Fruit fly (Drosophila melanogaster) whole organism, embryonic: ENCODE data around the gene CG12379.

ENCODE experiments used
- BEAF-32 ChIP-seq: fragments of 200-800 bp; sonication (Bioruptor generic); optimal IDR thresholded peaks from 3 replicates; lab custom pipeline; 2017; ENCODE audit warnings: missing biosample characterization, missing genetic modification characterization, mild to moderate bottlenecking, moderate library complexity, missing genetic modification reagents
- CG10979 ChIP-seq: fragments of 200-800 bp; sonication (Bioruptor generic); optimal IDR thresholded peaks from 2 replicates; lab custom pipeline; 2018; ENCODE audit warnings: missing biosample characterization, mild to moderate bottlenecking, missing genetic modification characterization, moderate library complexity
- CG11085 ChIP-seq: fragments of 200-800 bp; sonication (Bioruptor generic); IDR thresholded peaks from 2 replicates; pipeline ENCODE4 v1.3.6; 2022; ENCODE audit warnings: missing biosample characterization, missing genetic modification characterization
- CG12659 ChIP-seq: fragments of 200-800 bp; sonication (Bioruptor generic); optimal IDR thresholded peaks from 3 replicates; lab custom pipeline; 2017; ENCODE audit warnings: mild to moderate bottlenecking, missing biosample characterization, missing genetic modification reagents, missing genetic modification characterization
- CG13287 ChIP-seq: fragments of 200-800 bp; sonication (Bioruptor generic); IDR thresholded peaks from 2 replicates; pipeline ENCODE4 v1.3.6; 2022; ENCODE audit warnings: missing biosample characterization, missing genetic modification characterization; ENCODE audit not compliant: partially characterized antibody
- CG14014 ChIP-seq: fragments of 200-800 bp; sonication (Bioruptor generic); IDR thresholded peaks from 2 replicates; pipeline ENCODE4 v1.3.6; 2022; ENCODE audit warnings: missing biosample characterization, missing genetic modification characterization
- CG15269 ChIP-seq: fragments of 200-800 bp; sonication (Bioruptor generic); optimal IDR thresholded peaks from 2 replicates; lab custom pipeline; 2018; ENCODE audit warnings: missing biosample characterization, mild to moderate bottlenecking, missing genetic modification characterization, moderate library complexity
- CG1647 ChIP-seq: fragments of 200-800 bp; sonication (Bioruptor generic); optimal IDR thresholded peaks from 3 replicates; lab custom pipeline; 2016; ENCODE audit warnings: missing biosample characterization, missing genetic modification characterization
- CG18619 ChIP-seq: fragments of 200-800 bp; sonication (Bioruptor generic); optimal IDR thresholded peaks from 3 replicates; lab custom pipeline; 2017; ENCODE audit warnings: missing biosample characterization, mild to moderate bottlenecking, missing genetic modification characterization
- CG2129 ChIP-seq: fragments of 200-800 bp; sonication (Bioruptor generic); IDR thresholded peaks from 2 replicates; pipeline ENCODE4 v1.3.6; 2022; ENCODE audit warnings: missing biosample characterization, missing genetic modification characterization; ENCODE audit not compliant: partially characterized antibody
- CG30431 ChIP-seq: fragments of 200-800 bp; sonication (Bioruptor generic); optimal IDR thresholded peaks from 2 replicates; lab custom pipeline; 2017; ENCODE audit warnings: missing biosample characterization, missing genetic modification characterization
- CG32772 ChIP-seq: fragments of 200-800 bp; sonication (Bioruptor generic); IDR thresholded peaks from 2 replicates; pipeline ENCODE4 v1.3.6; 2022; ENCODE audit warnings: missing biosample characterization, missing genetic modification characterization
- CG34224 ChIP-seq: fragments of 200-800 bp; sonication (Bioruptor generic); IDR thresholded peaks from 3 replicates; pipeline ENCODE4 v1.3.6; 2022; ENCODE audit warnings: missing biosample characterization, missing genetic modification characterization; ENCODE audit not compliant: partially characterized antibody
- CG3847 ChIP-seq: fragments of 200-800 bp; sonication (Bioruptor generic); IDR thresholded peaks from 2 replicates; pipeline ENCODE4 v1.3.6; 2022; ENCODE audit warnings: missing biosample characterization, missing genetic modification characterization
- CG4404 ChIP-seq: fragments of 200-800 bp; sonication (Bioruptor generic); IDR thresholded peaks from 2 replicates; pipeline ENCODE4 v1.3.6; 2022; ENCODE audit warnings: missing biosample characterization, missing genetic modification characterization
- CG4820 ChIP-seq: fragments of 200-800 bp; sonication (Bioruptor generic); optimal IDR thresholded peaks from 3 replicates; lab custom pipeline; 2016; ENCODE audit warnings: missing biosample characterization, missing genetic modification characterization
- CG5953 ChIP-seq: fragments of 200-800 bp; sonication (Bioruptor generic); IDR thresholded peaks from 2 replicates; pipeline ENCODE4 v1.3.6; 2022; ENCODE audit warnings: missing biosample characterization, missing genetic modification characterization
- CG6683 ChIP-seq: fragments of 200-800 bp; sonication (Bioruptor generic); optimal IDR thresholded peaks from 2 replicates; lab custom pipeline; 2017; ENCODE audit warnings: missing biosample characterization, mild to moderate bottlenecking, missing genetic modification characterization, missing genetic modification reagents
- CG6791 ChIP-seq: fragments of 200-800 bp; sonication (Bioruptor generic); IDR thresholded peaks from 3 replicates; pipeline ENCODE4 v1.3.6; 2022; ENCODE audit warnings: missing biosample characterization, missing genetic modification characterization; ENCODE audit not compliant: partially characterized antibody
- CG7357 ChIP-seq: fragments of 200-800 bp; sonication (Bioruptor generic); IDR thresholded peaks from 3 replicates; pipeline ENCODE4 v1.3.6; 2022; ENCODE audit warnings: missing biosample characterization, missing genetic modification characterization
- CG8944 ChIP-seq: fragments of 200-800 bp; sonication (Bioruptor generic); optimal IDR thresholded peaks from 3 replicates; lab custom pipeline; 2016; ENCODE audit warnings: missing biosample characterization, missing genetic modification characterization
- Camta ChIP-seq: fragments of 200-800 bp; sonication (Bioruptor generic); optimal IDR thresholded peaks from 2 replicates; lab custom pipeline; 2016; ENCODE audit warnings: missing biosample characterization, missing genetic modification characterization
- Dek ChIP-seq: fragments of 200-800 bp; sonication (Bioruptor generic); optimal IDR thresholded peaks from 3 replicates; lab custom pipeline; 2019; ENCODE audit warnings: missing biosample characterization, mild to moderate bottlenecking, missing genetic modification characterization, moderate library complexity
- E2f1 ChIP-seq: fragments of 200-800 bp; sonication (Bioruptor generic); IDR thresholded peaks from 2 replicates; pipeline ENCODE4 v1.3.6; 2022; ENCODE audit warnings: missing biosample characterization, missing genetic modification characterization
- GATAe ChIP-seq: fragments of 200-800 bp; sonication (Bioruptor generic); conservative IDR thresholded peaks from 2 replicates; pipeline ENCODE4 v1.3.6; 2022; ENCODE audit warnings: missing biosample characterization, missing genetic modification characterization
- H15 ChIP-seq: fragments of 200-800 bp; sonication (Bioruptor generic); IDR thresholded peaks from 3 replicates; pipeline ENCODE4 v1.3.6; 2022; ENCODE audit warnings: missing biosample characterization, missing genetic modification characterization
- Lim3 ChIP-seq: fragments of 200-800 bp; sonication (Bioruptor generic); IDR thresholded peaks from 2 replicates; pipeline ENCODE4 v1.3.6; 2022; ENCODE audit warnings: missing biosample characterization, missing genetic modification characterization
- Mad ChIP-seq: fragments of 200-800 bp; sonication (Bioruptor generic); optimal IDR thresholded peaks from 2 replicates; lab custom pipeline; 2016; ENCODE audit warnings: missing biosample characterization, missing genetic modification characterization
- Max ChIP-seq: fragments of 200-800 bp; sonication (Bioruptor generic); optimal IDR thresholded peaks from 2 replicates; lab custom pipeline; 2016; ENCODE audit warnings: missing biosample characterization, mild to moderate bottlenecking, missing genetic modification characterization
- Ravus ChIP-seq: fragments of 200-800 bp; sonication (Bioruptor generic); IDR thresholded peaks from 2 replicates; pipeline ENCODE4 v1.3.6; 2022; ENCODE audit warnings: missing biosample characterization, missing genetic modification characterization
- Scr ChIP-seq: fragments of 200-800 bp; sonication (Bioruptor generic); IDR thresholded peaks from 2 replicates; pipeline ENCODE4 v1.3.6; 2022; ENCODE audit warnings: missing biosample characterization, missing genetic modification characterization; ENCODE audit not compliant: partially characterized antibody
- Xrp1 ChIP-seq: fragments of 200-800 bp; sonication (Bioruptor generic); IDR thresholded peaks from 2 replicates; pipeline ENCODE4 v1.3.6; 2022; ENCODE audit warnings: missing biosample characterization, missing genetic modification characterization
- amos ChIP-seq: fragments of 200-800 bp; sonication (Bioruptor generic); IDR thresholded peaks from 2 replicates; pipeline ENCODE4 v1.3.6; 2022; ENCODE audit warnings: missing biosample characterization, missing genetic modification characterization; ENCODE audit not compliant: partially characterized antibody
- ap ChIP-seq: fragments of 200-800 bp; sonication (Bioruptor generic); IDR thresholded peaks from 2 replicates; pipeline ENCODE4 v1.3.6; 2022; ENCODE audit warnings: missing biosample characterization, missing genetic modification characterization
- az2 ChIP-seq: fragments of 200-800 bp; sonication (Bioruptor generic); optimal IDR thresholded peaks from 3 replicates; lab custom pipeline; 2016; ENCODE audit warnings: missing biosample characterization, missing genetic modification characterization
- crc ChIP-seq: fragments of 200-800 bp; sonication (Bioruptor generic); optimal IDR thresholded peaks from 2 replicates; lab custom pipeline; 2016; ENCODE audit warnings: missing biosample characterization, missing genetic modification characterization
- esg ChIP-seq: fragments of 200-800 bp; sonication (Bioruptor generic); conservative IDR thresholded peaks from 2 replicates; pipeline ENCODE4 v1.3.6; 2022; ENCODE audit warnings: missing biosample characterization, missing genetic modification characterization
- fd96Cb ChIP-seq: fragments of 200-800 bp; sonication (Bioruptor generic); optimal IDR thresholded peaks from 2 replicates; lab custom pipeline; 2018; ENCODE audit warnings: missing biosample characterization, mild to moderate bottlenecking, missing genetic modification characterization, moderate library complexity
- kay ChIP-seq: fragments of 200-800 bp; sonication (Bioruptor generic); optimal IDR thresholded peaks from 2 replicates; lab custom pipeline; 2016; ENCODE audit warnings: missing biosample characterization, missing genetic modification characterization
- klu ChIP-seq: fragments of 200-800 bp; sonication (Bioruptor generic); IDR thresholded peaks from 2 replicates; pipeline ENCODE4 v1.3.6; 2022; ENCODE audit warnings: missing biosample characterization, missing genetic modification characterization
- nau ChIP-seq: fragments of 200-800 bp; sonication (Bioruptor generic); optimal IDR thresholded peaks from 3 replicates; lab custom pipeline; 2017; ENCODE audit warnings: missing biosample characterization, mild to moderate bottlenecking, missing genetic modification characterization, missing genetic modification reagents
- pfk ChIP-seq: fragments of 200-800 bp; sonication (Bioruptor generic); optimal IDR thresholded peaks from 2 replicates; lab custom pipeline; 2018; ENCODE audit warnings: missing biosample characterization, mild to moderate bottlenecking, missing genetic modification characterization, moderate library complexity
- repo ChIP-seq: fragments of 200-800 bp; sonication (Bioruptor generic); optimal IDR thresholded peaks from 2 replicates; lab custom pipeline; 2016; ENCODE audit warnings: missing biosample characterization, missing genetic modification characterization
- ro ChIP-seq: fragments of 200-800 bp; sonication (Bioruptor generic); IDR thresholded peaks from 2 replicates; pipeline ENCODE4 v1.3.6; 2022; ENCODE audit warnings: missing biosample characterization, missing genetic modification characterization
- schlank ChIP-seq: fragments of 200-800 bp; sonication (Bioruptor generic); optimal IDR thresholded peaks from 2 replicates; lab custom pipeline; 2018; ENCODE audit warnings: missing biosample characterization, mild to moderate bottlenecking, missing genetic modification characterization
- sens ChIP-seq: fragments of 200-800 bp; sonication (Bioruptor generic); peaks from one replicate; lab custom pipeline; 2016; ENCODE audit warnings: missing biosample characterization, missing genetic modification characterization
- sr ChIP-seq: fragments of 200-800 bp; sonication (Bioruptor generic); IDR thresholded peaks from 3 replicates; pipeline ENCODE4 v1.3.6; 2022; ENCODE audit warnings: missing biosample characterization, missing genetic modification characterization
- stc ChIP-seq: fragments of 200-800 bp; sonication (Bioruptor generic); IDR thresholded peaks from 2 replicates; pipeline ENCODE4 v1.3.6; 2022; ENCODE audit warnings: missing biosample characterization, missing genetic modification characterization
- tio ChIP-seq: fragments of 200-800 bp; sonication (Bioruptor generic); optimal IDR thresholded peaks from 2 replicates; lab custom pipeline; 2017; ENCODE audit warnings: missing biosample characterization, missing genetic modification characterization, inconsistent platforms
- toy ChIP-seq: fragments of 200-800 bp; sonication (Bioruptor generic); IDR thresholded peaks from 2 replicates; pipeline ENCODE4 v1.3.6; 2022; ENCODE audit warnings: missing biosample characterization, missing genetic modification characterization
- wor ChIP-seq: fragments of 200-800 bp; sonication (Bioruptor generic); IDR thresholded peaks from 2 replicates; pipeline ENCODE4 v1.3.6; 2022; ENCODE audit warnings: missing biosample characterization, missing genetic modification characterization

CG12379 gene

DNA sequence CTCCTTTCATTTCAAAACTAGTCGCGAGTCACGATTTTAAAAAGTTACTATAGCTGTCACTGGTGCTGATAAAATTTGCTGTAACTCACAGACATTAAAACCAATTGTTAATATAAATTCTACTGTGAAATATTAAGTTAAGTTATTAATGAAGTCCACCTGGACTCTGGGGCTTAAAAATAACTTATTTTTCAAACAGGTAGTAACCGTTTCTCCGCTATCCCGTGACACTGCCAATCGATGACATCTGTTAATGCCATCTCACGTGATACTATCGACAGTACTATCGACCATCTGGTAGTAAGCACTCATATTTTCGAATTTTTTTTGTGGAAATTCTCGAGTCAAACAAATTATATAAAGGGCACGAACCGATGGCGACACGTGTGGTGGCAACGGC, at the start of gene CG12379, which contains the start of gene MagR:
CG12379 (minus strand) TSS at position 2 of the 400 bp plus-strand sequence.
MagR (plus strand) TSS at position 276 of the 400 bp plus-strand sequence.
- no peak for TF ChIP-seq CG4820 (GFP tag; lab: Kevin White, UChicago)
- TF ChIP-seq CG34224 (GFP tag; lab: Robert Waterston, UW), result peak; percentile 71
- TF ChIP-seq CG2129 (GFP tag; lab: Robert Waterston, UW), result peak; percentile 48
- TF ChIP-seq BEAF-32 (GFP tag; lab: Kevin White, UChicago), result peak; percentile 91
- no peak for TF ChIP-seq CG15269 (tag; lab: Kevin White, UChicago)
- peak; percentile 31 for TF ChIP-seq az2 (GFP tag; lab: Kevin White, UChicago)
- TF ChIP-seq CG30431 (GFP tag; lab: Kevin White, UChicago), result no peak
- peak; percentile 55; the same call in 1 of the 2 replicates for TF ChIP-seq CG4404
- peak; percentile 35 for TF ChIP-seq crc (GFP tag; lab: Kevin White, UChicago)
- TF ChIP-seq CG18619 (GFP tag; lab: Kevin White, UChicago), result peak; percentile 29
- peak; percentile 83 for TF ChIP-seq Scr (GFP tag; lab: Robert Waterston, UW)
- TF ChIP-seq Lim3, result no peak
- no peak for TF ChIP-seq tio (GFP tag; lab: Kevin White, UChicago)
- TF ChIP-seq ap (GFP tag; lab: Robert Waterston, UW), result no peak
- peak; percentile 53; the same call in 1 of the 2 replicates for TF ChIP-seq CG32772
- no peak for TF ChIP-seq Dek (tag; lab: Kevin White, UChicago)
- peak; percentile 55 for TF ChIP-seq Camta
- TF ChIP-seq stc (GFP tag; lab: Robert Waterston, UW), result no peak
- TF ChIP-seq CG13287, result peak; percentile 78
- no peak for TF ChIP-seq wor (GFP tag; lab: Robert Waterston, UW)
- TF ChIP-seq esg (GFP tag; lab: Robert Waterston, UW), result peak; percentile 51; the same call in 1 of the 2 replicates
- TF ChIP-seq CG6683 (GFP tag; lab: Kevin White, UChicago), result no peak
- peak; percentile 71 for TF ChIP-seq CG3847 (GFP tag; lab: Robert Waterston, UW)
- TF ChIP-seq ro, result 0 out of 2 replicates have a peak, but pooled peaks have one; percentile 14
- peak; percentile 30 for TF ChIP-seq CG10979 (tag; lab: Kevin White, UChicago)
- no peak for TF ChIP-seq Ravus (GFP tag; lab: Robert Waterston, UW)
- TF ChIP-seq schlank, result peak; percentile 29
- peak; percentile 32; the same call in 1 of the 2 replicates for TF ChIP-seq E2f1 (GFP tag; lab: Robert Waterston, UW)
- TF ChIP-seq sens (GFP tag; lab: Kevin White, UChicago), result peak; percentile 93
- no peak for TF ChIP-seq CG5953
- TF ChIP-seq Mad, result peak; percentile 30
- TF ChIP-seq pfk (GFP tag; lab: Kevin White, UChicago), result no peak
- peak; percentile 67; the same call in 2 of the 3 replicates for TF ChIP-seq CG6791 (GFP tag; lab: Robert Waterston, UW)
- no peak for TF ChIP-seq nau
- peak; percentile 28 for TF ChIP-seq Max (GFP tag; lab: Kevin White, UChicago)
- peak; percentile 78 for TF ChIP-seq amos
- peak; percentile 35; the same call in 1 of the 2 replicates for TF ChIP-seq Xrp1
- peak; percentile 4 for TF ChIP-seq fd96Cb (tag; lab: Kevin White, UChicago)
- TF ChIP-seq repo (GFP tag; lab: Kevin White, UChicago), result no peak
- TF ChIP-seq kay (GFP tag; lab: Kevin White, UChicago), result no peak
- TF ChIP-seq CG1647, result peak; percentile 45
- TF ChIP-seq GATAe (GFP tag; lab: Robert Waterston, UW), result no peak
- TF ChIP-seq sr (GFP tag; lab: Robert Waterston, UW), result no peak
- TF ChIP-seq CG14014 (GFP tag; lab: Robert Waterston, UW), result peak; percentile 36; the same call in 1 of the 2 replicates
- TF ChIP-seq CG7357 (GFP tag; lab: Robert Waterston, UW), result 0 out of 3 replicates have a peak, but pooled peaks have one; percentile 37
- TF ChIP-seq CG12659 (GFP tag; lab: Kevin White, UChicago), result peak; percentile 71
- no peak; the same call in 1 of the 2 replicates for TF ChIP-seq CG11085 (GFP tag; lab: Robert Waterston, UW)
- TF ChIP-seq toy, result no peak
- no peak for TF ChIP-seq CG8944 (GFP tag; lab: Kevin White, UChicago)
- TF ChIP-seq klu, result peak; percentile 48; the same call in 1 of the 2 replicates
- no peak; the same call in 2 of the 3 replicates for TF ChIP-seq H15
